Worm (Caenorhabditis elegans) whole organism, young adult: ENCODE data around the gene F36G9.13.

Experiments
- Y95B8A.8 ChIP-seq: fragments of 200-800 bp; sonication (Bioruptor generic); IDR thresholded peaks from 2 replicates; pipeline ENCODE4 v1.3.6; 2022; ENCODE audit warnings: missing genetic modification reagents, missing genetic modification characterization, missing compliant biosample characterization
- ama-1 ChIP-seq, 3 experiments: fragments of 150-350 bp in 1 of 3; sonication (generic microtip) in 2 of 3; optimal IDR thresholded peaks; 2 replicates each; lab custom pipeline; 2014 to 2018; ENCODE audit warnings: missing biosample characterization in 2 of 3, missing genetic modification characterization in 2 of 3, missing genetic modification reagents in 2 of 3
- bed-1 ChIP-seq: fragments of 200-800 bp; sonication (Bioruptor generic); IDR thresholded peaks from 2 replicates; pipeline ENCODE4 v1.3.6; 2022; ENCODE audit warnings: missing genetic modification reagents, missing genetic modification characterization, missing compliant biosample characterization
- snpc-4 ChIP-seq, 5 experiments: fragments of 150-350 bp in 1 of 5; sonication (generic microtip) in 4 of 5; optimal IDR thresholded peaks; 2 replicates each; lab custom pipeline; 2014 to 2018; ENCODE audit warnings: missing genetic modification characterization in 5 of 5, missing biosample characterization in 3 of 5, antibody characterized with exemption in 2 of 5, mild to moderate bottlenecking in 2 of 5, missing compliant biosample characterization in 2 of 5, missing genotype in 2 of 5, moderate library complexity in 2 of 5, missing genetic modification reagents in 1 of 5

ce11 chrV:15975845-15976244 lies 7.2 kb upstream of the F36G9.13 start, which contains the start of gene clec-232:
- TF ChIP-seq ama-1 (optimal IDR thresholded peaks at IDR 0.05; lab: Kevin White, UChicago) (no peak), ama-1 (GFP tag; optimal IDR thresholded peaks at IDR 0.05; lab: Kevin White, UChicago) (no peak), snpc-4 (GFP tag; optimal IDR thresholded peaks at IDR 0.05; lab: Kevin White, UChicago) (no peak), snpc-4 (tag; optimal IDR thresholded peaks at IDR 0.05; lab: Kevin White, UChicago) (no peak), Y95B8A.8 (GFP tag; lab: Robert Waterston, UW) (no peak), bed-1 (GFP tag; lab: Robert Waterston, UW) (no peak)
